Worm (Caenorhabditis elegans): ENCODE results near the gene C55A1.4.
A peak's percentile ranks its signal among the peaks of the same experiment; 100 is the strongest.
"Not testable (repeated sequence)": the region's sequence is repeated elsewhere in the genome, so short reads cannot be mapped to it uniquely, and the experiment has no call there.

The C55A1.4 gene

ce11 chrV:15643192-15643591 is at the start of gene C55A1.4:
C55A1.4 (minus strand) TSS chrV:15643292.
- not testable (repeated sequence) for TF ChIP-seq T26A8.4, dmd-6, php-3 (GFP tag; IDR thresholded peaks at IDR 0.05)

DNA sequence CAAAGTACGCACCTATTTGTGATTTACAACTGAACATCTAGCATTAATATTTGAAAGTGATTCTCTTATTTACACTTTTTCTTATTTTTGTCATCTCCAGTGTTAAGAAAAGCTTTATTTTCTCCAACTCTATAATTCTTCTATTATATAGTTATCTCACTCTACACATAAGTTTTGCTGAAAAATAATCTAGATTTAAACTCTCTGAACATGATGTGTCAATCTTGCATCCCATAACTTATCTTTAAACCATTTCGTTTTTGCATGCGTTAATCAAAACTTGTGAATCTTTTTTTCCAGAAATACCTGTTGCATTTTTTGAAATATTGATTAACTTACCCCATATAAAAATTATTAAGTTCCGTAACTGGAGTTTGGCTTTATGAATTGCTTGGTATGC is 46.9 kb upstream of the C55A1.4 start, which contains the start of gene nhr-268:
Gene nhr-268, plus strand, starts transcription at position 301 of the 400 bp plus-strand sequence.
- no peak for TF ChIP-seq snpc-4 (tag; optimal IDR thresholded peaks at IDR 0.05)
- TF ChIP-seq daf-19 (GFP tag; conservative IDR thresholded peaks at IDR 0.05) = no peak

DNA sequence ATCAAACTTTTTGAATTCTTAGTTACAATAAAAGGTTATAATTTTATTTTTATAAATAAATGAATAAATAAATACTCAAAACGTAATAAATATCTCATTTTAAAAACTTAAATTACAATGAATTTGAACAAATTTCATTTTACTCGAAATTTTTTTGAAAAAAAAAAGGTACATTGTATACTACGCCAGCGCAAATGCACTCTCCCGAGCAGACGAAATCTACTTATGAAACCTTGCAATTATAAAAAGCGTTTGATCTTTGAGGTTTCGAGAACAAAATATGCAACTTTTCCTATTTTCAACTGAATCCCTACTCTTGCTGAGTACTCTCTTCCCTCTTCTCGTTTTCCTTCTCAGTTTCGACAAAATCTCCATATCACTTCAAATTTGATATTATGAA is 44.6 kb upstream of the C55A1.4 start, which contains the start of gene nhr-197:
Gene nhr-197, plus strand, starts transcription at position 301 of the 400 bp plus-strand sequence.
- TF ChIP-seq unc-62 (GFP tag; optimal IDR thresholded peaks at IDR 0.05 in 1 of 2) (peak in 1 of 2 experiments; percentile 57), unc-62 (tag; optimal IDR thresholded peaks at IDR 0.05) (no peak), nhr-76 (tag; optimal IDR thresholded peaks at IDR 0.05) (no peak)

DNA sequence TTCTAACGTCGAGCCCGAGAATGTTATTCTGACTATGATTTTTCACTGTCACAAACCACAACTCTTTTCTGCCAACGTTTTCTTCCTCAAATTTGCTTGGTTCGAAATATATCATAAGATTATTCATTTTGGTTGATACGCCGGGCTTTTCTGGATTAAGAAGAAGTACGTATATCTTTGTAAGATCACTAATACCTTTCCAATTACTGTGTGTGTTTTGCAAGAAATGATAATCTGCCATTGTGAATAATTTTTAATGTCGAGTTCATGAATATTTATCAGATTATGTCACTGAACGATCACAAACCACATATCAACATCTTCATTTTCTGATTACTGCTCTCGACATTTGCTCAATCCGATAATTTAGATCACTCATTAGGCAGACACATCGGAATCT is 42.5 kb upstream of the C55A1.4 start, which contains the start of gene nhr-196:
Gene nhr-196, plus strand, starts transcription at position 118 of the 400 bp plus-strand sequence.
- TF ChIP-seq gei-8 (GFP tag; optimal IDR thresholded peaks at IDR 0.05) = no peak
- TF ChIP-seq Y48G9A.11 (GFP tag; IDR thresholded peaks at IDR 0.05) = no peak
- TF ChIP-seq nhr-76 (tag; optimal IDR thresholded peaks at IDR 0.05) = no peak
- TF ChIP-seq fos-1 (tag; optimal IDR thresholded peaks at IDR 0.05) = no peak
- no peak for TF ChIP-seq madf-9 (GFP tag; conservative IDR thresholded peaks at IDR 0.05)
- TF ChIP-seq lin-15B (tag; optimal IDR thresholded peaks at IDR 0.05) = no peak
- TF ChIP-seq lim-7 (GFP tag; IDR thresholded peaks at IDR 0.05) = no peak
- no peak for TF ChIP-seq hlh-11 (tag; optimal IDR thresholded peaks at IDR 0.05)
- no peak for TF ChIP-seq ZK337.2 (GFP tag; IDR thresholded peaks at IDR 0.05)
- TF ChIP-seq daf-19 (GFP tag; conservative IDR thresholded peaks at IDR 0.05) = no peak
- no peak for TF ChIP-seq nhr-102 (tag; optimal IDR thresholded peaks at IDR 0.05)
- TF ChIP-seq dpl-1 (GFP tag; optimal IDR thresholded peaks at IDR 0.05) = no peak
- TF ChIP-seq php-3 (GFP tag; IDR thresholded peaks at IDR 0.05) = no peak
- TF ChIP-seq zip-11 (GFP tag; IDR thresholded peaks at IDR 0.05) = no peak
- no peak for TF ChIP-seq nhr-11 (tag; optimal IDR thresholded peaks at IDR 0.05)
- no peak for TF ChIP-seq hmg-1.1 (GFP tag; IDR thresholded peaks at IDR 0.05)

- TF ChIP-seq jun-1 (tag; optimal IDR thresholded peaks at IDR 0.05) (no peak), lsy-2 (tag; optimal IDR thresholded peaks at IDR 0.05) (no peak), Y5F2A.4 (GFP tag; optimal IDR thresholded peaks at IDR 0.05) (no peak), mxl-2 (GFP tag; conservative IDR thresholded peaks at IDR 0.05) (no peak), ceh-20 (GFP tag; IDR thresholded peaks at IDR 0.05) (no peak)
Measured at ce11 chrV:15677222-15677621, 34.1 kb upstream of the C55A1.4 start, which contains the start of gene nhr-52. nhr-52 (plus strand) TSS chrV:15677522.

DNA sequence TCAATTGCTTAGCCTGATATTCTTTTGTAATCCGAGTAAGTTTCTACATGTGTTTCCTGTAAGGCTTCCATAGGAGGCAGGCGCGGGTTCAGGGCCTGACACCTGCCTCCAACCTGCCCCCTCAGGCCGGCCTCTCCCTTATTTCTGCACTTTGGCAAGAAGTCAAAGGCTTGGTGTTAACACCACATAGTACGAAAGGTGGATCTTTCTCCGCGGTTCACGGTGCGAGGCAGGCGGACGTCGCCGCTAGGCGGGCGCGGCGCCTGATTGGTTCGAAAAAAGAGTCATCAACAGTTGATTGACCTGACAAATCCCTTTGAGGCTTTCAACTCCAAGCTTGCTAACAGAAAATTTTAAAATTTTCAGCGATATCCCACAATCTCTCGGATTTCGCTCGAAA is 31.8 kb upstream of the C55A1.4 start:
- 0 out of 2 replicates have a peak, but pooled peaks have one; percentile 31 for TF ChIP-seq dmd-8 (GFP tag; IDR thresholded peaks at IDR 0.05)
- TF ChIP-seq set-16 (GFP tag; IDR thresholded peaks at IDR 0.05) = peak; percentile 55
- TF ChIP-seq ctbp-1 (GFP tag; IDR thresholded peaks at IDR 0.05) = no peak
- TF ChIP-seq mxl-3 (GFP tag; optimal IDR thresholded peaks at IDR 0.05) = no peak

DNA sequence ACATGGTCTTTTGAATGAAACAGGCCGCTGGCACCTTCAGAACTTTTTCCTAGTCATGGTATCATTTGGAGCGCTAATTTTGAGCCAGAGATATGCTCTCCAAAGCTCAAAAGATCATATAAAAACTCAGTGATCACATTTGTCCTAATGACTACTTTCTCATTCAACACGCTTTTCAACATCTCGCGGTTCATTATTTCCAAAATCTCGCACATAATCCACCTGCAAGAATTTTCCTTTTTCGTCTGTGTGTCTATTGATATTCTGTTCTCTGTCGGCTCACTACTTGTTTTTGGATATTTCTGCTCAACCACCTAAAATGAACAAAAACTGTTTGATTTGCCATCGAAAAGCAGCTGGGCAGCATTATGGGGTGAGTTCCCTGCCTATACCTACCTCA is 30.6 kb upstream of the C55A1.4 start, which contains the start of gene nhr-51:
Gene nhr-51, plus strand, starts transcription at position 301 of the 400 bp plus-strand sequence.
- no peak for TF ChIP-seq nhr-41 (GFP tag; IDR thresholded peaks at IDR 0.05)
- no peak for TF ChIP-seq spr-3 (GFP tag; optimal IDR thresholded peaks at IDR 0.05)
- TF ChIP-seq nhr-28 (tag; optimal IDR thresholded peaks at IDR 0.05) = no peak
- TF ChIP-seq ceh-62 (tag; optimal IDR thresholded peaks at IDR 0.05) = no peak
- TF ChIP-seq set-16 (GFP tag; IDR thresholded peaks at IDR 0.05) = no peak
- no peak for TF ChIP-seq madf-9 (GFP tag; conservative IDR thresholded peaks at IDR 0.05)
- no peak for TF ChIP-seq dmd-8 (GFP tag; IDR thresholded peaks at IDR 0.05)
- TF ChIP-seq attf-4 (tag; optimal IDR thresholded peaks at IDR 0.05) = no peak
- TF ChIP-seq T20F7.1 (GFP tag; optimal IDR thresholded peaks at IDR 0.05) = no peak
- TF ChIP-seq dmd-6 (GFP tag; IDR thresholded peaks at IDR 0.05) = no peak
- TF ChIP-seq F37D6.2 (tag; optimal IDR thresholded peaks at IDR 0.05) = no peak
- TF ChIP-seq dve-1 (tag; optimal IDR thresholded peaks at IDR 0.05; ENCODE audit: insufficient read depth) = no peak
- TF ChIP-seq arid-1 (GFP tag; conservative IDR thresholded peaks at IDR 0.05) = no peak
- no peak for TF ChIP-seq nhr-111 (GFP tag; optimal IDR thresholded peaks at IDR 0.05)
- TF ChIP-seq ztf-7 (tag; optimal IDR thresholded peaks at IDR 0.05) = no peak
- no peak for TF ChIP-seq unc-39 (tag; optimal IDR thresholded peaks at IDR 0.05)
